Worm (Caenorhabditis elegans): Measurements from ENCODE around the gene F18A11.2.

ce11 chrII:13059196-13059595 lies 27.7 kb downstream of the F18A11.2 start:
- TF ChIP-seq F49E8.2 (tag; optimal IDR thresholded peaks at IDR 0.05; ENCODE audit: borderline replicate concordance) (no peak), lir-3 (tag; optimal IDR thresholded peaks at IDR 0.05) (no peak), aly-2 (tag; optimal IDR thresholded peaks at IDR 0.05) (no peak), mep-1 (tag; optimal IDR thresholded peaks at IDR 0.05) (no peak), rbr-2 (tag; optimal IDR thresholded peaks at IDR 0.05) (no peak), dpl-1 (GFP tag; optimal IDR thresholded peaks at IDR 0.05) (no peak), snpc-4 (tag; optimal IDR thresholded peaks at IDR 0.05) (no peak), Y105C5A.15 (GFP tag; IDR thresholded peaks at IDR 0.05) (no peak), pqm-1 (tag; optimal IDR thresholded peaks at IDR 0.05) (no peak), nhr-11 (tag; optimal IDR thresholded peaks at IDR 0.05) (no peak), daf-12 (tag; optimal IDR thresholded peaks at IDR 0.05) (no peak), ceh-44 (GFP tag; IDR thresholded peaks at IDR 0.05) (no peak), php-3 (GFP tag; IDR thresholded peaks at IDR 0.05) (no peak), ama-1 (optimal IDR thresholded peaks at IDR 0.05) (no peak)

Data from whole organism, L4 larva.